Worm (Caenorhabditis elegans) whole organism, L3 larva: Measurements from ENCODE around the gene gst-18.

ENCODE experiments used
- ama-1 ChIP-seq: fragments of 150-350 bp; optimal IDR thresholded peaks from 2 replicates; lab custom pipeline; 2018
- ceh-28 ChIP-seq: fragments of 150-350 bp; optimal IDR thresholded peaks from 2 replicates; lab custom pipeline; 2014; ENCODE audit warnings: missing biosample characterization, missing genetic modification reagents, missing genetic modification characterization
- lin-15B ChIP-seq: fragments of 150-350 bp; optimal IDR thresholded peaks from 2 replicates; lab custom pipeline; 2014; ENCODE audit warnings: missing biosample characterization, missing genetic modification characterization
- unc-39 ChIP-seq: sonication (generic microtip); optimal IDR thresholded peaks from 4 replicates; lab custom pipeline; 2017; ENCODE audit warnings: missing biosample characterization, missing genetic modification characterization

ce11 chrII:13668844-13669441, 38.3 kb upstream of the gst-18 start, which contains the start of gene C31C9.7:
- TF ChIP-seq ama-1 = peak; percentile 93
- no peak for TF ChIP-seq lin-15B (tag; lab: Kevin White, UChicago)
- TF ChIP-seq unc-39 (tag; lab: Kevin White, UChicago) = no peak
- TF ChIP-seq ceh-28 (tag; lab: Kevin White, UChicago) = no peak
